Fruit fly (Drosophila melanogaster) whole organism, embryonic: ENCODE measurements around the gene CG12948.
A peak's percentile ranks its signal among the peaks of the same experiment; 100 is the strongest.

Experiments
- Antp ChIP-seq: fragments of 200-800 bp; sonication (Bioruptor generic); optimal IDR thresholded peaks from 3 replicates; lab custom pipeline; 2016; ENCODE audit warnings: missing biosample characterization, missing genetic modification characterization
- Atf6 ChIP-seq: fragments of 200-800 bp; sonication (Bioruptor generic); IDR thresholded peaks from 2 replicates; pipeline ENCODE4 v1.3.6; 2022; ENCODE audit warnings: missing biosample characterization, missing genetic modification characterization
- CG10959 ChIP-seq: fragments of 200-800 bp; sonication (Bioruptor generic); IDR thresholded peaks from 2 replicates; pipeline ENCODE4 v1.3.6; 2022; ENCODE audit warnings: missing biosample characterization, missing genetic modification characterization
- CG12104 ChIP-seq: fragments of 200-800 bp; sonication (Bioruptor generic); optimal IDR thresholded peaks from 3 replicates; lab custom pipeline; 2016; ENCODE audit warnings: missing biosample characterization, missing genetic modification characterization
- CG12155 ChIP-seq: fragments of 200-800 bp; sonication (Bioruptor generic); optimal IDR thresholded peaks from 3 replicates; lab custom pipeline; 2016; ENCODE audit warnings: missing biosample characterization, missing genetic modification characterization
- CG1233 ChIP-seq: fragments of 200-800 bp; sonication (Bioruptor generic); optimal IDR thresholded peaks from 4 replicates; lab custom pipeline; 2018; ENCODE audit warnings: missing biosample characterization, mild to moderate bottlenecking, missing genetic modification characterization
- CG12659 ChIP-seq: fragments of 200-800 bp; sonication (Bioruptor generic); optimal IDR thresholded peaks from 3 replicates; lab custom pipeline; 2017; ENCODE audit warnings: mild to moderate bottlenecking, missing biosample characterization, missing genetic modification reagents, missing genetic modification characterization
- CG13624 ChIP-seq: fragments of 200-800 bp; sonication (Bioruptor generic); optimal IDR thresholded peaks from 2 replicates; lab custom pipeline; 2016; ENCODE audit warnings: missing biosample characterization, missing genetic modification characterization
- CG14860 ChIP-seq: fragments of 200-800 bp; sonication (Bioruptor generic); IDR thresholded peaks from 3 replicates; pipeline ENCODE4 v1.3.6; 2022; ENCODE audit warnings: missing biosample characterization, missing genetic modification characterization; ENCODE audit not compliant: partially characterized antibody
- CG15269 ChIP-seq: fragments of 200-800 bp; sonication (Bioruptor generic); optimal IDR thresholded peaks from 2 replicates; lab custom pipeline; 2018; ENCODE audit warnings: missing biosample characterization, mild to moderate bottlenecking, missing genetic modification characterization, moderate library complexity
- CG18262 ChIP-seq: fragments of 200-800 bp; optimal IDR thresholded peaks from 3 replicates; lab custom pipeline; 2019; ENCODE audit warnings: missing biosample characterization, mild to moderate bottlenecking, missing genetic modification characterization, moderate library complexity
- CG18764 ChIP-seq: fragments of 200-800 bp; sonication (Bioruptor generic); optimal IDR thresholded peaks from 3 replicates; lab custom pipeline; 2016; ENCODE audit warnings: missing biosample characterization, missing genetic modification characterization
- CG3281 ChIP-seq: fragments of 200-800 bp; sonication (Bioruptor generic); optimal IDR thresholded peaks from 3 replicates; lab custom pipeline; 2017; ENCODE audit warnings: missing biosample characterization, mild to moderate bottlenecking, missing genetic modification characterization
- CG4617 ChIP-seq: fragments of 200-800 bp; sonication (Bioruptor generic); optimal IDR thresholded peaks from 3 replicates; lab custom pipeline; 2016; ENCODE audit warnings: missing biosample characterization, missing genetic modification characterization, borderline replicate concordance
- CG6175 ChIP-seq: fragments of 200-800 bp; sonication (Bioruptor generic); IDR thresholded peaks from 3 replicates; pipeline ENCODE4 v1.3.6; 2022; ENCODE audit warnings: missing biosample characterization, missing genetic modification characterization
- CG7556 ChIP-seq: fragments of 200-800 bp; sonication (Bioruptor generic); optimal IDR thresholded peaks from 2 replicates; lab custom pipeline; 2017; ENCODE audit warnings: missing biosample characterization, mild to moderate bottlenecking, missing genetic modification characterization
- CG7963 ChIP-seq: fragments of 200-800 bp; sonication (Bioruptor generic); IDR thresholded peaks from 3 replicates; pipeline ENCODE4 v1.3.6; 2022; ENCODE audit warnings: missing biosample characterization, missing genetic modification characterization; ENCODE audit not compliant: partially characterized antibody
- CG8388 ChIP-seq: fragments of 200-800 bp; sonication (Bioruptor generic); optimal IDR thresholded peaks from 2 replicates; lab custom pipeline; 2019; ENCODE audit warnings: missing biosample characterization, mild to moderate bottlenecking, missing genetic modification characterization, moderate library complexity
- CG9437 ChIP-seq: fragments of 200-800 bp; sonication (Bioruptor generic); optimal IDR thresholded peaks from 2 replicates; lab custom pipeline; 2018; ENCODE audit warnings: missing biosample characterization, mild to moderate bottlenecking, missing genetic modification characterization
- D19A ChIP-seq: fragments of 200-800 bp; optimal IDR thresholded peaks from 3 replicates; lab custom pipeline; 2019; ENCODE audit warnings: missing biosample characterization, mild to moderate bottlenecking, missing genetic modification characterization, moderate library complexity
- Dll ChIP-seq: fragments of 200-800 bp; sonication (Bioruptor generic); IDR thresholded peaks from 4 replicates; pipeline ENCODE4 v1.3.6; 2022; ENCODE audit warnings: missing biosample characterization, missing genetic modification characterization; ENCODE audit not compliant: partially characterized antibody
- Eip74EF ChIP-seq, 2 experiments: fragments of 200-800 bp in 1 of 2; fragments of >200 bp in 1 of 2; sonication (Bioruptor generic) in 1 of 2; optimal IDR thresholded peaks; 2 replicates each; lab custom pipeline; 2017 to 2019; ENCODE audit warnings: missing biosample characterization in 2 of 2, missing genetic modification characterization in 2 of 2, mild to moderate bottlenecking in 1 of 2, moderate library complexity in 1 of 2
- Ets97D ChIP-seq: fragments of 200-800 bp; sonication (Bioruptor generic); optimal IDR thresholded peaks from 3 replicates; lab custom pipeline; 2016; ENCODE audit warnings: missing biosample characterization, missing genetic modification characterization
- HLH4C ChIP-seq: fragments of 200-800 bp; sonication (Bioruptor generic); IDR thresholded peaks from 3 replicates; pipeline ENCODE4 v1.3.6; 2022; ENCODE audit warnings: missing biosample characterization, missing genetic modification characterization; ENCODE audit not compliant: partially characterized antibody
- Hand ChIP-seq: fragments of 200-800 bp; sonication (Bioruptor generic); optimal IDR thresholded peaks from 2 replicates; lab custom pipeline; 2017; ENCODE audit warnings: mild to moderate bottlenecking, missing biosample characterization, missing genetic modification reagents, missing genetic modification characterization
- Lhr ChIP-seq: fragments of 200-800 bp; sonication (Bioruptor generic); optimal IDR thresholded peaks from 3 replicates; lab custom pipeline; 2017; ENCODE audit warnings: mild to moderate bottlenecking, missing biosample characterization, missing genetic modification reagents, missing genetic modification characterization
- MBD-R2 ChIP-seq: fragments of 200-800 bp; sonication (Bioruptor generic); IDR thresholded peaks from 2 replicates; pipeline ENCODE4 v1.3.6; 2022; ENCODE audit warnings: missing biosample characterization, missing genetic modification characterization
- MTF-1 ChIP-seq: fragments of 200-800 bp; sonication (Bioruptor generic); optimal IDR thresholded peaks from 2 replicates; lab custom pipeline; 2018; ENCODE audit warnings: missing biosample characterization, mild to moderate bottlenecking, missing genetic modification characterization, borderline replicate concordance
- YL-1 ChIP-seq: fragments of 200-800 bp; sonication (Bioruptor generic); optimal IDR thresholded peaks from 3 replicates; lab custom pipeline; 2017; ENCODE audit warnings: missing biosample characterization, mild to moderate bottlenecking, missing genetic modification characterization
- bigmax ChIP-seq: fragments of 200-800 bp; sonication (Bioruptor generic); optimal IDR thresholded peaks from 2 replicates; lab custom pipeline; 2018; ENCODE audit warnings: missing biosample characterization, mild to moderate bottlenecking, missing genetic modification characterization
- cg ChIP-seq: fragments of 200-800 bp; sonication (Bioruptor generic); optimal IDR thresholded peaks from 3 replicates; lab custom pipeline; 2019; ENCODE audit warnings: missing biosample characterization, mild to moderate bottlenecking, missing genetic modification characterization, moderate library complexity
- chinmo ChIP-seq: fragments of 200-800 bp; sonication (Bioruptor generic); IDR thresholded peaks from 4 replicates; pipeline ENCODE4 v1.3.6; 2022; ENCODE audit warnings: missing biosample characterization, missing genetic modification characterization; ENCODE audit not compliant: partially characterized antibody
- eve ChIP-seq, 2 experiments: fragments of >200 bp; optimal IDR thresholded peaks; 2 replicates each; lab custom pipeline; 2017; ENCODE audit warnings: missing biosample characterization in 2 of 2, missing genetic modification characterization in 2 of 2
- gce ChIP-seq: fragments of 200-800 bp; sonication (Bioruptor generic); IDR thresholded peaks from 3 replicates; pipeline ENCODE4 v1.3.6; 2022; ENCODE audit warnings: missing biosample characterization, missing genetic modification characterization
- gro ChIP-seq: fragments of 200-800 bp; sonication (Bioruptor generic); optimal IDR thresholded peaks from 2 replicates; lab custom pipeline; 2016; ENCODE audit warnings: missing biosample characterization, missing genetic modification characterization
- hkb ChIP-seq, 2 experiments: fragments of 200-800 bp in 1 of 2; fragments of >200 bp in 1 of 2; sonication (Bioruptor generic) in 1 of 2; IDR thresholded peaks in 1 of 2; optimal IDR thresholded peaks in 1 of 2; 2 replicates each; pipeline versions ENCODE4 v1.3.6 to Lab custom; 2017 to 2022; ENCODE audit warnings: missing biosample characterization in 1 of 2, missing genetic modification characterization in 1 of 2
- inv ChIP-seq: fragments of 200-800 bp; sonication (Bioruptor generic); IDR thresholded peaks from 2 replicates; pipeline ENCODE4 v1.3.6; 2022; ENCODE audit warnings: missing biosample characterization, missing genetic modification characterization; ENCODE audit not compliant: partially characterized antibody
- mld ChIP-seq: fragments of 200-800 bp; sonication (Bioruptor generic); IDR thresholded peaks from 3 replicates; pipeline ENCODE4 v1.3.6; 2022; ENCODE audit warnings: missing biosample characterization, missing genetic modification characterization; ENCODE audit not compliant: partially characterized antibody
- nmo ChIP-seq: fragments of 200-800 bp; sonication (Bioruptor generic); optimal IDR thresholded peaks from 2 replicates; lab custom pipeline; 2018; ENCODE audit warnings: missing biosample characterization, mild to moderate bottlenecking, missing genetic modification characterization, moderate library complexity
- otp ChIP-seq: fragments of 200-800 bp; sonication (Bioruptor generic); IDR thresholded peaks from 3 replicates; pipeline ENCODE4, ENCODE4 v1.3.6; 2022; ENCODE audit warnings: missing biosample characterization, missing genetic modification characterization
- pan ChIP-seq, 4 experiments: fragments of >200 bp in 3 of 4; fragments of 200-800 bp in 1 of 4; sonication (Bioruptor generic) in 1 of 4; optimal IDR thresholded peaks in 3 of 4; IDR thresholded peaks in 1 of 4; 2 replicates each; pipeline versions ENCODE4 v1.3.6 to Lab custom; 2017 to 2022; ENCODE audit warnings: missing biosample characterization in 2 of 4, missing genetic modification characterization in 2 of 4, mixed read lengths in 1 of 4
- phol ChIP-seq: fragments of 200-800 bp; sonication (Bioruptor generic); optimal IDR thresholded peaks from 3 replicates; lab custom pipeline; 2018; ENCODE audit warnings: missing biosample characterization, mild to moderate bottlenecking, missing genetic modification characterization, moderate library complexity
- sna ChIP-seq: fragments of 200-800 bp; sonication (Bioruptor generic); IDR thresholded peaks from 2 replicates; pipeline ENCODE4 v1.3.6; 2022; ENCODE audit warnings: missing biosample characterization, missing genetic modification characterization; ENCODE audit not compliant: partially characterized antibody
- vnd ChIP-seq: fragments of 200-800 bp; sonication (Bioruptor generic); IDR thresholded peaks from 3 replicates; pipeline ENCODE4 v1.3.6; 2022; ENCODE audit warnings: missing biosample characterization, missing genetic modification characterization; ENCODE audit not compliant: partially characterized antibody
- zfh1 ChIP-seq: fragments of 200-800 bp; sonication (Bioruptor generic); IDR thresholded peaks from 3 replicates; pipeline ENCODE4 v1.3.6; 2022; ENCODE audit warnings: missing biosample characterization, missing genetic modification characterization

Gene CG12948

DNA sequence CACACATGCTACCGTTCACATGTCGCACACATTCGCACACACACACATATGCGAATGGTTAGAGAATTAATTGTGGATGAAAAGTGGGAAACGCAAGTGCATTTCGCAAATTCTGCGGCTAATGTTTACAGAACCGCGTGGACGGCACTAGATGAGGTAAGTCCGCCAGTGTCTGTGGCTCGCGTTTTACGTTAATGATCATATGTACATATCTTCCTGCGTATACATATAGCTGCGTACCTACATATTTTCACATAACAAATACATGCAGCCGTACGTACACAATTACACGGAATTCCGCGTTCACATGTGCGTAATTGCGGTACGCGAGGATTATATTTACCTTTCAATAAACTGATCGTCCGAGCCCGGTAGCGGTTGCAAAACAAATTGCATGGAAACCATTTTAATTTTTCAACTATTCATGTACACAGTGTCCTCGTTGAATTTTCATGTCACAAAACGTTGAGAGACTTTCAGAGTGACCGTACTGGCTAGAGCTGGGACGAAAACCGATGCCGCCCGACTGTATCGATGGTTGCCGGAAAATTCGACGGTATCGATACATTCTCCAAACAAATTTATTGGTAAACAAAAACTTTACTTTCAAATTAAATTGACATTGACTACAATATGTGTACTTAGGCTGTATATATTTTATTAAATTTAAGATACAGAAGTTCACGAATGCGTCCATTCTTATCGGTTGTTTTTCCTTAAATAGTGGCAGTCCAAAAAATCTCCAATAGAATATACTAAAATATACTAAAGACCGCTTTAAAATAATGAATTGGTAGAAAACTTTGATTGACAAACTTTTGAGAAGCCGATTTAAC is 22.2 kb downstream of the CG12948 start, which contains the start of gene hyd (continued):
- TF ChIP-seq MBD-R2 (peak; percentile 54), Dll (GFP tag; lab: Robert Waterston, UW) (peak; percentile 92), otp (GFP tag; lab: Robert Waterston, UW) (no peak), Lhr (GFP tag; lab: Kevin White, UChicago) (peak; percentile 54), CG15269 (tag; lab: Kevin White, UChicago) (no peak), CG12104 (GFP tag; lab: Kevin White, UChicago) (no peak), gro (no peak), CG10959 (GFP tag; lab: Robert Waterston, UW) (no peak), CG7963 (GFP tag; lab: Robert Waterston, UW) (peak; percentile 64; the same call in 2 of the 3 replicates), CG6175 (GFP tag; lab: Robert Waterston, UW) (no peak), chinmo (peak; percentile 72; the same call in 1 of the 4 replicates), sna (GFP tag; lab: Robert Waterston, UW) (peak; percentile 83), Eip74EF (GFP tag; optimal IDR thresholded peaks at IDR 0.05; lab: Kevin White, UChicago) (no peak), nmo (GFP tag; lab: Kevin White, UChicago) (peak; percentile 62), CG18262 (no peak), CG18764 (GFP tag; lab: Kevin White, UChicago) (no peak), Hand (GFP tag; lab: Kevin White, UChicago) (no peak), CG12659 (GFP tag; lab: Kevin White, UChicago) (peak; percentile 77), phol (tag; lab: Kevin White, UChicago) (peak; percentile 42), MTF-1 (no peak), CG4617 (GFP tag; lab: Kevin White, UChicago) (peak; percentile 88), CG12155 (no peak), cg (GFP tag; lab: Kevin White, UChicago) (peak; percentile 98), CG7556 (GFP tag; lab: Kevin White, UChicago) (no peak), Antp (GFP tag; lab: Kevin White, UChicago) (no peak), gce (GFP tag; lab: Robert Waterston, UW) (no peak), inv (peak; percentile 79), YL-1 (GFP tag; lab: Kevin White, UChicago) (peak; percentile 76), D19A (tag; lab: Kevin White, UChicago) (no peak), eve (GFP tag; optimal IDR thresholded peaks at IDR 0.05; lab: Kevin White, UChicago) (no peak), pan (optimal IDR thresholded peaks at IDR 0.05; lab: Kevin White, UChicago) (no peak), pan (GFP tag; optimal IDR thresholded peaks at IDR 0.05 in 1 of 2, IDR thresholded peaks at IDR 0.05 in 1 of 2) (no peak), CG8388 (GFP tag; lab: Kevin White, UChicago) (no peak), zfh1 (GFP tag; lab: Robert Waterston, UW) (no peak), CG1233 (GFP tag; lab: Kevin White, UChicago) (no peak), bigmax (no peak), CG14860 (peak; percentile 66; the same call in 2 of the 3 replicates), Atf6 (no peak), vnd (GFP tag; lab: Robert Waterston, UW) (peak; percentile 67; the same call in 2 of the 3 replicates), hkb (optimal IDR thresholded peaks at IDR 0.05; lab: Kevin White, UChicago) (no peak), hkb (GFP tag; IDR thresholded peaks at IDR 0.05; lab: Robert Waterston, UW) (peak; percentile 6; the same call in 1 of the 2 replicates), CG3281 (no peak), mld (GFP tag; lab: Robert Waterston, UW) (peak; percentile 35; the same call in 2 of the 3 replicates), CG13624 (peak; percentile 19), HLH4C (peak; percentile 84), Ets97D (GFP tag; lab: Kevin White, UChicago) (peak; percentile 51), CG9437 (GFP tag; lab: Kevin White, UChicago) (peak; percentile 83)
